Worm (Caenorhabditis elegans) whole organism, mixed stage, embryonic: ENCODE measurements around the gene C40H1.8.

Experiments
- ces-1 ChIP-seq: fragments of 150-350 bp; optimal IDR thresholded peaks from 2 replicates; lab custom pipeline; 2014; ENCODE audit warnings: missing biosample characterization, missing genetic modification reagents, missing genetic modification characterization
- elt-1 ChIP-seq: sonication (generic microtip); optimal IDR thresholded peaks from 2 replicates; lab custom pipeline; 2017; ENCODE audit warnings: missing genetic modification characterization, mild to moderate bottlenecking, missing compliant biosample characterization, antibody characterized with exemption, moderate library complexity, borderline replicate concordance; ENCODE audit not compliant: insufficient read depth
- lsy-2 ChIP-seq: fragments of 150-350 bp; optimal IDR thresholded peaks from 2 replicates; lab custom pipeline; 2014; ENCODE audit warnings: missing biosample characterization, missing genetic modification characterization
- nhr-76 ChIP-seq: sonication (generic microtip); optimal IDR thresholded peaks from 2 replicates; lab custom pipeline; 2017; ENCODE audit warnings: missing biosample characterization, missing genetic modification characterization
- snpc-4 ChIP-seq: fragments of 150-350 bp; optimal IDR thresholded peaks from 2 replicates; lab custom pipeline; 2014; ENCODE audit warnings: missing biosample characterization, missing genetic modification characterization
- ztf-11 ChIP-seq: fragments of 150-350 bp; optimal IDR thresholded peaks from 2 replicates; lab custom pipeline; 2014; ENCODE audit warnings: missing biosample characterization, missing genetic modification characterization

ce11 chrIII:9353814-9354213 lies 39.3 kb downstream of the C40H1.8 start:
- no peak for TF ChIP-seq lsy-2 (tag; lab: Kevin White, UChicago)
- no peak for TF ChIP-seq elt-1 (tag; lab: Kevin White, UChicago)
- no peak for TF ChIP-seq ces-1
- no peak for TF ChIP-seq snpc-4
- TF ChIP-seq nhr-76 (tag; lab: Kevin White, UChicago) = no peak
- no peak for TF ChIP-seq ztf-11
